Fruit fly (Drosophila melanogaster): ENCODE results near the gene PolE1.
A peak's percentile ranks its signal among the peaks of the same experiment; 100 is the strongest.

Gene PolE1

dm6 chr3R:23331280-23331679, 16.6 kb upstream of the PolE1 start (continued):
- TF ChIP-seq shn (GFP tag; optimal IDR thresholded peaks at IDR 0.05) = peak; percentile 47
- TF ChIP-seq CG43689 (GFP tag; IDR thresholded peaks at IDR 0.05) = 0 out of 2 replicates have a peak, but pooled peaks have one; percentile 7
- no peak for TF ChIP-seq CG12155 (GFP tag; optimal IDR thresholded peaks at IDR 0.05)
- TF ChIP-seq HmgZ (tag; optimal IDR thresholded peaks at IDR 0.05) = peak; percentile 59
- TF ChIP-seq CG15514 (GFP tag; optimal IDR thresholded peaks at IDR 0.05) = peak; percentile 58
- TF ChIP-seq Eip74EF (GFP tag; optimal IDR thresholded peaks at IDR 0.05) = no peak
- no peak for TF ChIP-seq CG4282 (GFP tag; optimal IDR thresholded peaks at IDR 0.05)
- TF ChIP-seq al (GFP tag; IDR thresholded peaks at IDR 0.05) = no peak
- peak in 1 of 2 experiments; percentile 62 for TF ChIP-seq insv (GFP tag; optimal IDR thresholded peaks at IDR 0.05)
- peak; percentile 51 for TF ChIP-seq grau (tag; optimal IDR thresholded peaks at IDR 0.05)
- no peak for TF ChIP-seq CG10321 (GFP tag; IDR thresholded peaks at IDR 0.05)
- no peak for TF ChIP-seq peb (GFP tag; IDR thresholded peaks at IDR 0.05)
- no peak for TF ChIP-seq CG15479 (GFP tag; optimal IDR thresholded peaks at IDR 0.05)
- no peak for TF ChIP-seq Bteb2 (GFP tag; optimal IDR thresholded peaks at IDR 0.05)
- TF ChIP-seq CG9727 (GFP tag; optimal IDR thresholded peaks at IDR 0.05) = peak; percentile 43
- no peak for TF ChIP-seq CG42726 (GFP tag; IDR thresholded peaks at IDR 0.05; ENCODE audit: partially characterized antibody)
- TF ChIP-seq CG30403 (GFP tag; optimal IDR thresholded peaks at IDR 0.05) = peak; percentile 1
- peak; percentile 58 for TF ChIP-seq Blimp-1 (GFP tag; optimal IDR thresholded peaks at IDR 0.05)
- TF ChIP-seq dimm (GFP tag; IDR thresholded peaks at IDR 0.05) = no peak
- TF ChIP-seq btn (GFP tag; optimal IDR thresholded peaks at IDR 0.05) = peak; percentile 1
- peak; percentile 48 for TF ChIP-seq CG7839 (tag; optimal IDR thresholded peaks at IDR 0.05)
- TF ChIP-seq nmo (GFP tag; optimal IDR thresholded peaks at IDR 0.05) = peak; percentile 31
- TF ChIP-seq Aef1 (GFP tag; IDR thresholded peaks at IDR 0.05) = no peak; the same call in 2 of the 3 replicates
- TF ChIP-seq tgo (GFP tag; IDR thresholded peaks at IDR 0.05) = 0 out of 3 replicates have a peak, but pooled peaks have one; percentile 13

DNA sequence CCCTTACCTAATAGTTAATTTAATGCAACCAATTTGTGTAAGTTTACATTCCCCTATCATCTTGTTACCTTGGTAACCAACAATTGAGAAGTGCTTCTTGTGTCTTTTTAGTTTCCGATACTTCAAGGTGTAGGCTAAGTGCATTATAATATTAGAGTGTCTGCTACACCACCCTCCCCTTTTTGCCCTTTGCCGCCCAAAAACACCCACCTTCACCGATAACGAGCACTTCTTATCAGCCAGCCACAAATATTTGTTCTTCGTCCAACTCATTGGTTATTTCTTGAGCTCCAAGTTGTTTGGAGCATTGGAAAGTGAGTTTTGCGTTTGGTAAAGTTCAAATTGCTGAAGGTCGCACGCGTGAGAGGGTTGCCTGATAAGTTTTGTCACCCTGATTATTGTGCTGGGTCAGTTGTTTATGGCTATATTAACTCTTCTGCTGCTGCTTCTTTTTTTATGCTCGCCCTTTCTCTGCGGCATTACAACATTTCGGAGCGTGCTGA, 16.0 kb upstream of the PolE1 start:
- TF ChIP-seq MBD-R2 (GFP tag; IDR thresholded peaks at IDR 0.05) = no peak
- no peak for TF ChIP-seq Doc3 (GFP tag; IDR thresholded peaks at IDR 0.05; ENCODE audit: partially characterized antibody)
- 0 out of 2 replicates have a peak, but pooled peaks have one; percentile 12 for TF ChIP-seq H2.0 (GFP tag; IDR thresholded peaks at IDR 0.05)
- TF ChIP-seq ash1 (GFP tag; optimal IDR thresholded peaks at IDR 0.05) = no peak
- TF ChIP-seq bsh (GFP tag; optimal IDR thresholded peaks at IDR 0.05) = peak in 1 of 2 experiments; percentile 2
- TF ChIP-seq peb (GFP tag; IDR thresholded peaks at IDR 0.05) = no peak
- TF ChIP-seq CG9215 (GFP tag; IDR thresholded peaks at IDR 0.05) = no peak
- peak; percentile 84 for TF ChIP-seq Med (GFP tag)
- TF ChIP-seq esg (GFP tag; conservative IDR thresholded peaks at IDR 0.05) = no peak
- no peak for TF ChIP-seq wek (GFP tag; optimal IDR thresholded peaks at IDR 0.05)
- TF ChIP-seq lmd (GFP tag; IDR thresholded peaks at IDR 0.05) = peak; percentile 42
- TF ChIP-seq Hr3 (GFP tag; optimal IDR thresholded peaks at IDR 0.05) = no peak
- peak; percentile 66 for TF ChIP-seq sug (tag; optimal IDR thresholded peaks at IDR 0.05)
- no peak for TF ChIP-seq CG11723 (GFP tag; optimal IDR thresholded peaks at IDR 0.05)
- TF ChIP-seq CG6175 (GFP tag; IDR thresholded peaks at IDR 0.05) = no peak
- TF ChIP-seq CG1024 (GFP tag; IDR thresholded peaks at IDR 0.05) = no peak
- no peak for TF ChIP-seq gsb (GFP tag; IDR thresholded peaks at IDR 0.05)
- peak; percentile 20 for TF ChIP-seq CG15514 (GFP tag; optimal IDR thresholded peaks at IDR 0.05)
- no peak for TF ChIP-seq tup (GFP tag; optimal IDR thresholded peaks at IDR 0.05)
- TF ChIP-seq CG11504 (tag; optimal IDR thresholded peaks at IDR 0.05) = no peak
- TF ChIP-seq CG11247 (GFP tag; IDR thresholded peaks at IDR 0.05) = no peak
- TF ChIP-seq gcm (GFP tag; optimal IDR thresholded peaks at IDR 0.05) = no peak
- TF ChIP-seq aop (GFP tag; IDR thresholded peaks at IDR 0.05) = no peak
- TF ChIP-seq CG31365 (tag; optimal IDR thresholded peaks at IDR 0.05) = no peak
- no peak for TF ChIP-seq CG2116 (GFP tag; optimal IDR thresholded peaks at IDR 0.05)
- TF ChIP-seq Ptx1 (GFP tag; IDR thresholded peaks at IDR 0.05) = peak; percentile 42
- no peak for TF ChIP-seq CG30403 (GFP tag; optimal IDR thresholded peaks at IDR 0.05)
- no peak for TF ChIP-seq Myb (GFP tag; optimal IDR thresholded peaks at IDR 0.05)
- TF ChIP-seq CG5180 (GFP tag; optimal IDR thresholded peaks at IDR 0.05) = no peak
